Fruit fly (Drosophila melanogaster) whole organism, prepupa: Measurements from ENCODE around the gene CG13898.

Experiments
- CG10631 ChIP-seq: fragments of 200-800 bp; sonication (Bioruptor generic); optimal IDR thresholded peaks from 2 replicates; lab custom pipeline; 2016; ENCODE audit warnings: missing biosample characterization, missing genetic modification characterization
- CG1621 ChIP-seq: fragments of 200-800 bp; sonication (Bioruptor generic); optimal IDR thresholded peaks from 3 replicates; lab custom pipeline; 2018; ENCODE audit warnings: missing biosample characterization, mild to moderate bottlenecking, missing genetic modification characterization
- Ets96B ChIP-seq: fragments of 200-800 bp; optimal IDR thresholded peaks from 2 replicates; lab custom pipeline; 2019; ENCODE audit warnings: missing biosample characterization, mild to moderate bottlenecking, missing genetic modification characterization, moderate library complexity
- OdsH ChIP-seq: fragments of 200-800 bp; sonication (Bioruptor generic); optimal IDR thresholded peaks from 3 replicates; lab custom pipeline; 2016; ENCODE audit warnings: missing biosample characterization, missing genetic modification characterization
- Smox ChIP-seq: fragments of 200-800 bp; sonication (Bioruptor generic); optimal IDR thresholded peaks from 3 replicates; lab custom pipeline; 2016; ENCODE audit warnings: missing biosample characterization, missing genetic modification characterization
- fd85E ChIP-seq: fragments of 200-800 bp; sonication (Bioruptor generic); optimal IDR thresholded peaks from 3 replicates; lab custom pipeline; 2016; ENCODE audit warnings: missing biosample characterization, missing genetic modification characterization
- lz ChIP-seq: fragments of 200-800 bp; sonication (Bioruptor generic); optimal IDR thresholded peaks from 3 replicates; lab custom pipeline; 2016; ENCODE audit warnings: missing biosample characterization, missing genetic modification characterization
- net ChIP-seq: fragments of 200-800 bp; sonication (Bioruptor generic); optimal IDR thresholded peaks from 3 replicates; lab custom pipeline; 2016; ENCODE audit warnings: missing biosample characterization, missing genetic modification characterization

dm6 chr3L:808725-809537, 5.1 kb upstream of the CG13898 start:
- no peak for TF ChIP-seq net
- no peak for TF ChIP-seq fd85E (GFP tag; lab: Kevin White, UChicago)
- TF ChIP-seq CG10631 (GFP tag; lab: Kevin White, UChicago), result no peak
- TF ChIP-seq Ets96B (tag; lab: Kevin White, UChicago), result no peak
- no peak for TF ChIP-seq lz
- no peak for TF ChIP-seq Smox (GFP tag; lab: Kevin White, UChicago)
- no peak for TF ChIP-seq OdsH
- no peak for TF ChIP-seq CG1621 (tag; lab: Kevin White, UChicago)
